Fruit fly (Drosophila melanogaster): Measurements from ENCODE around the gene NdufA3.

DNA sequence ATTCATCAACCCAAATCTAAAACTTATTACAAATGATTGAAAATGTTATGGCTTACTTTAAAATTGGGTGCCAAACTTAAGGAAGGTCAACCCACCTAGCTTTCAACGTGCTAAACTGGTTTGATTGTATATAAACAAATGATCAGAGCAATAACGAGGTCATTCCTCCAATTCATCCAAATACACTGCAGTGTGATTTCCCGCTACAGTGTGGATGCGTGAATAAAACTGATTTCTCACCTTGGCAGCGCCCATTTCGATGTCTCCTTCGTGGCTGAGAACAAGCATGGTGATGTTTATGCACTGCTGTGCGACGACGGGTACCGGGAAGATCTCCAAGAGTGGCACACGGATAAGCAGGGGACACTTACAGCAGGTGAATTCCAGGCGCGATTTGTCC lies 35.5 kb upstream of the NdufA3 start:
- TF ChIP-seq insv (optimal IDR thresholded peaks at IDR 0.05) (no peak), ttk (optimal IDR thresholded peaks at IDR 0.05) (no peak), h (optimal IDR thresholded peaks at IDR 0.05) (no peak), Sin3A (optimal IDR thresholded peaks at IDR 0.05) (no peak), Myc (optimal IDR thresholded peaks at IDR 0.05) (no peak)
